Worm (Caenorhabditis elegans) whole organism, young adult: Measurements from ENCODE around the gene txt-10.

Experiments used
- Y95B8A.8 ChIP-seq: fragments of 200-800 bp; sonication (Bioruptor generic); IDR thresholded peaks from 2 replicates; pipeline ENCODE4 v1.3.6; 2022; ENCODE audit warnings: missing genetic modification reagents, missing genetic modification characterization, missing compliant biosample characterization
- ama-1 ChIP-seq, 3 experiments: fragments of 150-350 bp in 1 of 3; sonication (generic microtip) in 2 of 3; optimal IDR thresholded peaks; 2 replicates each; lab custom pipeline; 2014 to 2018; ENCODE audit warnings: missing biosample characterization in 2 of 3, missing genetic modification characterization in 2 of 3, missing genetic modification reagents in 2 of 3
- ceh-27 ChIP-seq: fragments of 200-800 bp; sonication (Bioruptor generic); optimal IDR thresholded peaks from 2 replicates; lab custom pipeline; 2018; ENCODE audit warnings: mild to moderate bottlenecking, missing genetic modification characterization, moderate library complexity, missing compliant biosample characterization
- ceh-91 ChIP-seq: fragments of 200-800 bp; sonication (Bioruptor generic); IDR thresholded peaks from 2 replicates; pipeline ENCODE4 v1.3.6; 2022; ENCODE audit warnings: missing genetic modification reagents, missing genetic modification characterization, missing compliant biosample characterization
- dpl-1 ChIP-seq: fragments of 150-350 bp; optimal IDR thresholded peaks from 2 replicates; lab custom pipeline; 2014; ENCODE audit warnings: missing biosample characterization, missing genetic modification reagents, missing genetic modification characterization
- pha-4 ChIP-seq: fragments of 150-350 bp; sonication (generic microtip); optimal IDR thresholded peaks from 2 replicates; lab custom pipeline; 2014; ENCODE audit warnings: missing biosample characterization, missing genetic modification reagents, missing genetic modification characterization
- zfh-2 ChIP-seq: fragments of 200-800 bp; sonication (Bioruptor generic); conservative IDR thresholded peaks from 2 replicates; pipeline ENCODE4 v1.3.6; 2022; ENCODE audit warnings: missing genetic modification reagents, missing genetic modification characterization, missing compliant biosample characterization

ce11 chrV:10535325-10535724 is 2.7 kb upstream of the txt-10 start:
- no peak for TF ChIP-seq dpl-1 (GFP tag; lab: Kevin White, UChicago)
- TF ChIP-seq zfh-2 (GFP tag; lab: Robert Waterston, UW): no peak
- peak; percentile 19 for TF ChIP-seq ama-1 (optimal IDR thresholded peaks at IDR 0.05; lab: Kevin White, UChicago)
- no peak for TF ChIP-seq ama-1 (GFP tag; optimal IDR thresholded peaks at IDR 0.05; lab: Kevin White, UChicago)
- TF ChIP-seq Y95B8A.8 (GFP tag; lab: Robert Waterston, UW): no peak
- TF ChIP-seq ceh-27 (GFP tag; lab: Kevin White, UChicago): no peak
- TF ChIP-seq pha-4 (tag; lab: Kevin White, UChicago): no peak
- no peak for TF ChIP-seq ceh-91 (GFP tag; lab: Robert Waterston, UW)
